Worm (Caenorhabditis elegans) whole organism, L1 larva: ENCODE data around the gene Y57G7A.6.

Experiments
- C04F5.9 ChIP-seq: sonication (generic microtip); optimal IDR thresholded peaks from 2 replicates; lab custom pipeline; 2016; ENCODE audit warnings: missing genetic modification characterization, missing compliant biosample characterization
- C34B4.2 ChIP-seq: sonication (generic microtip); optimal IDR thresholded peaks from 2 replicates; lab custom pipeline; 2017; ENCODE audit warnings: mild to moderate bottlenecking, missing genetic modification characterization, missing compliant biosample characterization
- Y116A8C.19 ChIP-seq: sonication (generic microtip); optimal IDR thresholded peaks from 2 replicates; lab custom pipeline; 2016; ENCODE audit warnings: missing compliant biosample characterization, missing genetic modification characterization, borderline replicate concordance
- aha-1 ChIP-seq: fragments of 150-350 bp; optimal IDR thresholded peaks from 2 replicates; lab custom pipeline; 2014; ENCODE audit warnings: missing biosample characterization, missing genetic modification characterization
- aly-2 ChIP-seq: fragments of 150-350 bp; optimal IDR thresholded peaks from 2 replicates; lab custom pipeline; 2014; ENCODE audit warnings: missing biosample characterization, missing genetic modification characterization
- ama-1 ChIP-seq: fragments of 150-350 bp; optimal IDR thresholded peaks from 2 replicates; lab custom pipeline; 2014
- blmp-1 ChIP-seq: fragments of 150-350 bp; optimal IDR thresholded peaks from 2 replicates; lab custom pipeline; 2014; ENCODE audit warnings: missing biosample characterization, missing genetic modification characterization
- ceh-63 ChIP-seq: fragments of 200-800 bp; sonication (Bioruptor generic); optimal IDR thresholded peaks from 2 replicates; lab custom pipeline; 2018; ENCODE audit warnings: mild to moderate bottlenecking, missing genetic modification characterization, missing compliant biosample characterization
- ceh-8 ChIP-seq: fragments of 200-800 bp; sonication (Bioruptor generic); optimal IDR thresholded peaks from 2 replicates; lab custom pipeline; 2018; ENCODE audit warnings: mild to moderate bottlenecking, missing genetic modification characterization, moderate library complexity, missing compliant biosample characterization
- ceh-82 ChIP-seq, 3 experiments: fragments of 150-350 bp in 1 of 3; sonication (generic microtip) in 2 of 3; optimal IDR thresholded peaks; 2 replicates each; lab custom pipeline; 2014 to 2017; ENCODE audit warnings: missing biosample characterization in 3 of 3, missing genetic modification characterization in 3 of 3
- ceh-90 ChIP-seq: sonication (generic microtip); optimal IDR thresholded peaks from 2 replicates; lab custom pipeline; 2016; ENCODE audit warnings: missing genetic modification characterization, missing compliant biosample characterization
- dpl-1 ChIP-seq, 3 experiments: fragments of 150-350 bp in 2 of 3; sonication (generic microtip) in 1 of 3; optimal IDR thresholded peaks; 2 replicates each; lab custom pipeline; 2014 to 2017; ENCODE audit warnings: missing biosample characterization in 3 of 3, missing genetic modification characterization in 3 of 3, missing genetic modification reagents in 3 of 3
- dsc-1 ChIP-seq: sonication (generic microtip); optimal IDR thresholded peaks from 2 replicates; lab custom pipeline; 2016; ENCODE audit warnings: mild to moderate bottlenecking, missing genetic modification characterization, missing compliant biosample characterization
- efl-1 ChIP-seq, 4 experiments: fragments of 150-350 bp; optimal IDR thresholded peaks in 3 of 4; peaks in 1 of 4; 1 replicate in 1 of 4; 2 replicates in 3 of 4; lab custom pipeline; 2014; ENCODE audit warnings: missing biosample characterization in 2 of 4, missing genetic modification characterization in 2 of 4, missing genetic modification reagents in 2 of 4
- efl-3 ChIP-seq: fragments of 200-800 bp; sonication (Bioruptor generic); optimal IDR thresholded peaks from 2 replicates; lab custom pipeline; 2018; ENCODE audit warnings: mild to moderate bottlenecking, missing genetic modification characterization, missing compliant biosample characterization
- egl-13 ChIP-seq: sonication (generic microtip); optimal IDR thresholded peaks from 2 replicates; lab custom pipeline; 2016; ENCODE audit warnings: missing genotype, missing genetic modification reagents, missing genetic modification characterization, missing compliant biosample characterization
- egl-27 ChIP-seq, 2 experiments: fragments of 150-350 bp in 1 of 2; sonication (generic microtip); optimal IDR thresholded peaks; 3 replicates each; lab custom pipeline; 2017 to 2018; ENCODE audit warnings: missing biosample characterization in 2 of 2, missing genetic modification characterization in 2 of 2, missing genetic modification reagents in 2 of 2
- elt-2 ChIP-seq: sonication (generic microtip); optimal IDR thresholded peaks from 2 replicates; lab custom pipeline; 2016; ENCODE audit warnings: missing genetic modification characterization, mild to moderate bottlenecking, inconsistent platforms, missing compliant biosample characterization, missing genetic modification reagents
- fkh-10 ChIP-seq: sonication (generic microtip); optimal IDR thresholded peaks from 2 replicates; lab custom pipeline; 2017; ENCODE audit warnings: missing biosample characterization, missing genetic modification reagents, missing genetic modification characterization
- fkh-8 ChIP-seq: sonication (generic microtip); optimal IDR thresholded peaks from 2 replicates; lab custom pipeline; 2016; ENCODE audit warnings: mild to moderate bottlenecking, missing genetic modification characterization, missing compliant biosample characterization
- fos-1 ChIP-seq: fragments of 150-350 bp; optimal IDR thresholded peaks from 2 replicates; lab custom pipeline; 2014; ENCODE audit warnings: missing biosample characterization, missing genetic modification characterization
- grh-1 ChIP-seq: fragments of 200-800 bp; sonication (Bioruptor generic); IDR thresholded peaks from 2 replicates; pipeline ENCODE4 v1.3.6; 2022; ENCODE audit warnings: missing genetic modification reagents, missing genetic modification characterization, missing compliant biosample characterization
- irx-1 ChIP-seq: sonication (generic microtip); optimal IDR thresholded peaks from 2 replicates; lab custom pipeline; 2016; ENCODE audit warnings: missing genetic modification characterization, missing compliant biosample characterization
- isw-1 ChIP-seq: fragments of 200-800 bp; sonication (Bioruptor generic); IDR thresholded peaks from 2 replicates; pipeline ENCODE4 v1.3.6; 2022; ENCODE audit warnings: missing genetic modification characterization, missing compliant biosample characterization
- lin-14 ChIP-seq: fragments of 200-800 bp; sonication (Bioruptor generic); optimal IDR thresholded peaks from 2 replicates; lab custom pipeline; 2018; ENCODE audit warnings: mild to moderate bottlenecking, missing genetic modification characterization, moderate library complexity, missing compliant biosample characterization
- lin-35 ChIP-seq, 2 experiments: fragments of 150-350 bp; optimal IDR thresholded peaks; 2 replicates each; lab custom pipeline; 2014; ENCODE audit warnings: missing biosample characterization in 2 of 2, missing genetic modification characterization in 2 of 2, missing genetic modification reagents in 2 of 2
- lsy-2 ChIP-seq, 2 experiments: fragments of 150-350 bp; optimal IDR thresholded peaks; 2 replicates each; lab custom pipeline; 2014; ENCODE audit warnings: missing biosample characterization in 2 of 2, missing genetic modification characterization in 2 of 2
- mab-9 ChIP-seq: fragments of 200-800 bp; sonication (Bioruptor generic); IDR thresholded peaks from 2 replicates; pipeline ENCODE4 v1.3.6; 2022; ENCODE audit warnings: missing genetic modification reagents, missing genetic modification characterization, missing compliant biosample characterization
- mef-2 ChIP-seq: fragments of 150-350 bp; optimal IDR thresholded peaks from 2 replicates; lab custom pipeline; 2014; ENCODE audit warnings: missing biosample characterization, missing genetic modification characterization
- mep-1 ChIP-seq: fragments of 150-350 bp; optimal IDR thresholded peaks from 2 replicates; lab custom pipeline; 2014; ENCODE audit warnings: missing biosample characterization, missing genetic modification characterization
- nhr-11 ChIP-seq: fragments of 150-350 bp; optimal IDR thresholded peaks from 2 replicates; lab custom pipeline; 2014; ENCODE audit warnings: missing biosample characterization, missing genetic modification characterization
- nhr-19 ChIP-seq: fragments of 200-800 bp; sonication (Bioruptor generic); conservative IDR thresholded peaks from 2 replicates; pipeline ENCODE4 v1.3.6; 2022; ENCODE audit warnings: missing genetic modification characterization, missing compliant biosample characterization
- nhr-47 ChIP-seq: sonication (generic microtip); optimal IDR thresholded peaks from 2 replicates; lab custom pipeline; 2016; ENCODE audit warnings: mild to moderate bottlenecking, missing genetic modification characterization, moderate library complexity, missing compliant biosample characterization
- nhr-71 ChIP-seq: sonication (generic microtip); optimal IDR thresholded peaks from 2 replicates; lab custom pipeline; 2016; ENCODE audit warnings: mild to moderate bottlenecking, missing genetic modification characterization, moderate library complexity, missing compliant biosample characterization
- nhr-85 ChIP-seq: sonication (generic microtip); peaks from one replicate; lab custom pipeline; 2016; ENCODE audit warnings: missing genetic modification characterization, inconsistent platforms, missing compliant biosample characterization
- nhr-90 ChIP-seq: sonication (generic microtip); optimal IDR thresholded peaks from 2 replicates; lab custom pipeline; 2016; ENCODE audit warnings: mild to moderate bottlenecking, missing genetic modification characterization, missing compliant biosample characterization; ENCODE audit not compliant: poor library complexity
- pag-3 ChIP-seq: sonication (generic microtip); optimal IDR thresholded peaks from 2 replicates; lab custom pipeline; 2017; ENCODE audit warnings: missing genetic modification characterization, mild to moderate bottlenecking, missing compliant biosample characterization, antibody characterized with exemption, borderline replicate concordance; ENCODE audit not compliant: insufficient read depth
- pax-3 ChIP-seq: fragments of 200-800 bp; sonication (Bioruptor generic); optimal IDR thresholded peaks from 2 replicates; lab custom pipeline; 2018; ENCODE audit warnings: mild to moderate bottlenecking, missing genetic modification characterization, moderate library complexity, missing compliant biosample characterization
- rnt-1 ChIP-seq: sonication (generic microtip); optimal IDR thresholded peaks from 2 replicates; lab custom pipeline; 2016; ENCODE audit warnings: mild to moderate bottlenecking, missing genetic modification characterization, moderate library complexity, missing compliant biosample characterization
- skn-1 ChIP-seq: fragments of 150-350 bp; optimal IDR thresholded peaks from 2 replicates; lab custom pipeline; 2014; ENCODE audit warnings: missing biosample characterization, missing genetic modification characterization
- snu-23 ChIP-seq: sonication (generic microtip); optimal IDR thresholded peaks from 2 replicates; lab custom pipeline; 2016; ENCODE audit warnings: missing genetic modification characterization, missing compliant biosample characterization
- sox-4 ChIP-seq: sonication (generic microtip); optimal IDR thresholded peaks from 2 replicates; lab custom pipeline; 2016; ENCODE audit warnings: missing genetic modification characterization, missing compliant biosample characterization
- sptf-1 ChIP-seq: fragments of 150-350 bp; optimal IDR thresholded peaks from 2 replicates; lab custom pipeline; 2014; ENCODE audit warnings: missing biosample characterization, missing genetic modification characterization
- swsn-7 ChIP-seq: sonication (generic microtip); optimal IDR thresholded peaks from 2 replicates; lab custom pipeline; 2016; ENCODE audit warnings: missing genetic modification characterization, missing compliant biosample characterization
- unc-130 ChIP-seq: fragments of 150-350 bp; optimal IDR thresholded peaks from 2 replicates; lab custom pipeline; 2017; ENCODE audit warnings: missing biosample characterization, missing genetic modification characterization, inconsistent platforms
- unc-30 ChIP-seq: sonication (generic microtip); optimal IDR thresholded peaks from 2 replicates; lab custom pipeline; 2017; ENCODE audit warnings: missing biosample characterization, missing genetic modification characterization
- unc-62 ChIP-seq: fragments of 150-350 bp; optimal IDR thresholded peaks from 2 replicates; lab custom pipeline; 2014; ENCODE audit warnings: missing biosample characterization, missing genetic modification reagents, missing genetic modification characterization
- unc-86 ChIP-seq: sonication (generic microtip); optimal IDR thresholded peaks from 2 replicates; lab custom pipeline; 2016; ENCODE audit warnings: missing genetic modification characterization, missing compliant biosample characterization
- unc-98 ChIP-seq: fragments of 200-800 bp; sonication (Bioruptor generic); IDR thresholded peaks from 2 replicates; pipeline ENCODE4 v1.3.6; 2022; ENCODE audit warnings: missing genetic modification characterization, missing compliant biosample characterization
- vab-15 ChIP-seq: sonication (generic microtip); optimal IDR thresholded peaks from 2 replicates; lab custom pipeline; 2017; ENCODE audit warnings: missing genotype, mild to moderate bottlenecking, missing genetic modification characterization, missing compliant biosample characterization
- xbp-1 ChIP-seq: sonication (generic microtip); optimal IDR thresholded peaks from 2 replicates; lab custom pipeline; 2016; ENCODE audit warnings: missing genetic modification characterization, missing compliant biosample characterization
- ztf-11 ChIP-seq, 2 experiments: sonication (generic microtip); optimal IDR thresholded peaks; 2 replicates each; lab custom pipeline; 2016 to 2017; ENCODE audit warnings: missing genetic modification characterization in 2 of 2, missing biosample characterization in 1 of 2, missing compliant biosample characterization in 1 of 2

The Y57G7A.6 gene

ce11 chrII:1246855-1247259 lies 38.6 kb downstream of the Y57G7A.6 start:
- TF ChIP-seq vab-15 (tag; lab: Kevin White, UChicago), result no peak
- TF ChIP-seq fkh-10 (GFP tag; lab: Kevin White, UChicago), result peak; percentile 46
- TF ChIP-seq swsn-7, result peak; percentile 69
- peak; percentile 77 for TF ChIP-seq grh-1 (GFP tag; lab: Robert Waterston, UW)
- TF ChIP-seq elt-2 (tag; lab: Kevin White, UChicago), result peak; percentile 79
- TF ChIP-seq nhr-19 (GFP tag; lab: Robert Waterston, UW), result peak; percentile 59
- TF ChIP-seq ama-1 (lab: Kevin White, UChicago), result no peak
- TF ChIP-seq isw-1 (GFP tag; lab: Robert Waterston, UW), result peak; percentile 44
- TF ChIP-seq unc-62, result no peak
- no peak for TF ChIP-seq mab-9 (GFP tag; lab: Robert Waterston, UW)
- peak in 1 of 2 experiments; percentile 57 for TF ChIP-seq ztf-11 (tag; optimal IDR thresholded peaks at IDR 0.05; lab: Kevin White, UChicago)
- peak; percentile 50 for TF ChIP-seq pax-3 (tag; lab: Kevin White, UChicago)
- peak; percentile 84 for TF ChIP-seq nhr-71 (tag; lab: Kevin White, UChicago)
- peak; percentile 29 for TF ChIP-seq fos-1
- TF ChIP-seq xbp-1, result peak; percentile 41
- TF ChIP-seq aly-2, result no peak
- no peak for TF ChIP-seq sptf-1
- peak; percentile 34 for TF ChIP-seq C04F5.9 (tag; lab: Kevin White, UChicago)
- peak; percentile 82 for TF ChIP-seq nhr-47 (tag; lab: Kevin White, UChicago)
- peak; percentile 80 for TF ChIP-seq nhr-90 (tag; lab: Kevin White, UChicago)
- TF ChIP-seq mep-1 (tag; lab: Kevin White, UChicago), result peak; percentile 57
- no peak for TF ChIP-seq ceh-90 (tag; lab: Kevin White, UChicago)
- TF ChIP-seq snu-23 (GFP tag; lab: Kevin White, UChicago), result peak; percentile 73
- peak; percentile 85 for TF ChIP-seq blmp-1
- TF ChIP-seq efl-1 (optimal IDR thresholded peaks at IDR 0.05; lab: Kevin White, UChicago), result peak; percentile 56 to 78
- TF ChIP-seq efl-1 (GFP tag; optimal IDR thresholded peaks at IDR 0.05 in 1 of 2; lab: Kevin White, UChicago), result peak in 1 of 2 experiments; percentile 28
- TF ChIP-seq aha-1 (tag; lab: Kevin White, UChicago), result no peak
- TF ChIP-seq ceh-63 (GFP tag; lab: Kevin White, UChicago), result no peak
- TF ChIP-seq skn-1 (tag; lab: Kevin White, UChicago), result peak; percentile 55
- no peak for TF ChIP-seq mef-2 (tag; lab: Kevin White, UChicago)
- TF ChIP-seq unc-130 (tag; lab: Kevin White, UChicago), result no peak
- TF ChIP-seq pag-3, result no peak
- peak; percentile 75 for TF ChIP-seq rnt-1 (tag; lab: Kevin White, UChicago)
- no peak for TF ChIP-seq unc-30
- TF ChIP-seq sox-4 (tag; lab: Kevin White, UChicago), result peak; percentile 29
- peak; percentile 64 for TF ChIP-seq fkh-8
- TF ChIP-seq irx-1 (tag; lab: Kevin White, UChicago), result peak; percentile 26
- TF ChIP-seq nhr-11 (tag; lab: Kevin White, UChicago), result no peak
- peak; percentile 70 for TF ChIP-seq unc-86 (tag; lab: Kevin White, UChicago)
- peak; percentile 91 for TF ChIP-seq lin-14 (GFP tag; lab: Kevin White, UChicago)
- TF ChIP-seq lin-35 (GFP tag; optimal IDR thresholded peaks at IDR 0.05; lab: Kevin White, UChicago), result peak; percentile 54 to 55
- no peak for TF ChIP-seq efl-3 (GFP tag; lab: Kevin White, UChicago)
- TF ChIP-seq ceh-82 (tag; optimal IDR thresholded peaks at IDR 0.05; lab: Kevin White, UChicago), result peak in 2 of 3 experiments; percentile 67 to 74
- TF ChIP-seq egl-13 (tag; lab: Kevin White, UChicago), result peak; percentile 45
- TF ChIP-seq lsy-2 (tag; optimal IDR thresholded peaks at IDR 0.05; lab: Kevin White, UChicago), result peak; percentile 58 to 59
- peak; percentile 19 to 64 for TF ChIP-seq egl-27 (tag; optimal IDR thresholded peaks at IDR 0.05; lab: Kevin White, UChicago)
- TF ChIP-seq C34B4.2, result no peak
- peak; percentile 38 for TF ChIP-seq ceh-8 (GFP tag; lab: Kevin White, UChicago)
- no peak for TF ChIP-seq Y116A8C.19 (tag; lab: Kevin White, UChicago)
- no peak for TF ChIP-seq unc-98 (GFP tag; lab: Robert Waterston, UW)
- peak; percentile 30 for TF ChIP-seq dsc-1 (tag; lab: Kevin White, UChicago)
- peak; percentile 94 for TF ChIP-seq nhr-85 (tag; lab: Kevin White, UChicago)
- TF ChIP-seq dpl-1 (GFP tag; optimal IDR thresholded peaks at IDR 0.05; lab: Kevin White, UChicago), result peak in 2 of 3 experiments; percentile 10 to 13
